Worm (Caenorhabditis elegans) whole organism, early embryonic: ENCODE measurements around the gene let-19.

Experiments
- B0310.2 ChIP-seq: sonication (generic microtip); optimal IDR thresholded peaks from 2 replicates; lab custom pipeline; 2016; ENCODE audit warnings: mild to moderate bottlenecking, missing genetic modification characterization, missing compliant biosample characterization
- F13C5.2 ChIP-seq: sonication (generic microtip); optimal IDR thresholded peaks from 2 replicates; lab custom pipeline; 2017; ENCODE audit warnings: mild to moderate bottlenecking, missing genetic modification characterization, inconsistent platforms, missing compliant biosample characterization
- aly-1 ChIP-seq: sonication (generic microtip); optimal IDR thresholded peaks from 2 replicates; lab custom pipeline; 2016; ENCODE audit warnings: missing genetic modification characterization, missing compliant biosample characterization
- ama-1 ChIP-seq: fragments of 150-350 bp; optimal IDR thresholded peaks from 2 replicates; lab custom pipeline; 2014
- ceh-13 ChIP-seq: fragments of 200-800 bp; sonication (Bioruptor generic); optimal IDR thresholded peaks from 2 replicates; lab custom pipeline; 2018; ENCODE audit warnings: mild to moderate bottlenecking, missing genetic modification characterization, missing compliant biosample characterization
- ceh-36 ChIP-seq: sonication (generic microtip); optimal IDR thresholded peaks from 2 replicates; lab custom pipeline; 2016; ENCODE audit warnings: missing genetic modification characterization, inconsistent platforms, missing compliant biosample characterization
- ets-7 ChIP-seq: sonication (generic microtip); optimal IDR thresholded peaks from 2 replicates; lab custom pipeline; 2016; ENCODE audit warnings: missing genotype, missing genetic modification characterization, missing compliant biosample characterization
- flt-1 ChIP-seq: fragments of 200-800 bp; sonication (Bioruptor generic); IDR thresholded peaks from 2 replicates; pipeline ENCODE4 v1.3.6; 2022; ENCODE audit warnings: missing genetic modification characterization, missing compliant biosample characterization
- hmbx-1 ChIP-seq: sonication (generic microtip); optimal IDR thresholded peaks from 2 replicates; lab custom pipeline; 2016; ENCODE audit warnings: mild to moderate bottlenecking, missing genetic modification characterization, missing compliant biosample characterization
- hmg-4 ChIP-seq: fragments of 200-800 bp; sonication (Bioruptor generic); optimal IDR thresholded peaks from 2 replicates; lab custom pipeline; 2018; ENCODE audit warnings: mild to moderate bottlenecking, missing genetic modification characterization, missing compliant biosample characterization
- hnd-1 ChIP-seq: sonication (generic microtip); optimal IDR thresholded peaks from 2 replicates; lab custom pipeline; 2016; ENCODE audit warnings: missing genetic modification characterization, missing compliant biosample characterization
- pes-1 ChIP-seq: fragments of 200-800 bp; sonication (Bioruptor generic); IDR thresholded peaks from 2 replicates; pipeline ENCODE4 v1.3.6; 2022; ENCODE audit warnings: missing genetic modification reagents, missing genetic modification characterization, missing compliant biosample characterization
- scrt-1 ChIP-seq: fragments of 200-800 bp; sonication (Bioruptor generic); IDR thresholded peaks from 2 replicates; pipeline ENCODE4 v1.3.6; 2022; ENCODE audit warnings: missing genetic modification characterization, missing compliant biosample characterization
- sea-1 ChIP-seq: fragments of 200-800 bp; sonication (Bioruptor generic); conservative IDR thresholded peaks from 2 replicates; pipeline ENCODE4 v1.3.6; 2022; ENCODE audit warnings: missing genetic modification characterization, missing compliant biosample characterization
- tbx-11 ChIP-seq: fragments of 200-800 bp; sonication (Bioruptor generic); IDR thresholded peaks from 2 replicates; pipeline ENCODE4 v1.3.6; 2022; ENCODE audit warnings: missing genetic modification characterization, missing compliant biosample characterization
- tbx-37 ChIP-seq: fragments of 200-800 bp; sonication (Bioruptor generic); conservative IDR thresholded peaks from 2 replicates; pipeline ENCODE4 v1.3.6; 2022; ENCODE audit warnings: missing genetic modification reagents, missing genetic modification characterization, missing compliant biosample characterization
- tra-4 ChIP-seq: sonication (generic microtip); optimal IDR thresholded peaks from 2 replicates; lab custom pipeline; 2017; ENCODE audit warnings: missing genetic modification characterization, missing compliant biosample characterization

The let-19 gene

DNA sequence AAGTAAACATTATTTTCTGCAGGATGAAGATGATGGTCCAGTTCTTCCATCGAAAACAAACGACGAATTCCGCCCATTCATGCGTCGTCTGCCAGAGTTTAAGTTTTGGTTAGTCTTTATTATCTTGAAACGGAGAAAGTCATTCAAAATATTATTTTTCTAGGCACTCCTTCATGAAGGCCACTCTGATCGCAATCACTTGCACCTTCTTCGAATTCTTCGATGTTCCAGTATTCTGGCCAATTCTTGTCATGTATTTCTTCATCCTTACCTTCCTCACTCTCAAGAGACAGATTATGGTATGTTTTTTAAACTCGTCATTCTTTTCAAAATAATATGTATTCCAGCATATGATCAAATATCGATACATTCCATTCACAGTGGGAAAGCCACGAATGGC, 41.0 kb downstream of the let-19 start:
- TF ChIP-seq tbx-37 (GFP tag; lab: Robert Waterston, UW) (no peak), hnd-1 (tag; lab: Kevin White, UChicago) (no peak), hmbx-1 (tag; lab: Kevin White, UChicago) (no peak), flt-1 (GFP tag; lab: Robert Waterston, UW) (no peak), ceh-13 (GFP tag; lab: Kevin White, UChicago) (no peak), ceh-36 (tag; lab: Kevin White, UChicago) (no peak), ama-1 (lab: Kevin White, UChicago) (no peak), tbx-11 (GFP tag; lab: Robert Waterston, UW) (no peak), hmg-4 (no peak), B0310.2 (tag; lab: Kevin White, UChicago) (no peak), ets-7 (tag; lab: Kevin White, UChicago) (no peak)

DNA sequence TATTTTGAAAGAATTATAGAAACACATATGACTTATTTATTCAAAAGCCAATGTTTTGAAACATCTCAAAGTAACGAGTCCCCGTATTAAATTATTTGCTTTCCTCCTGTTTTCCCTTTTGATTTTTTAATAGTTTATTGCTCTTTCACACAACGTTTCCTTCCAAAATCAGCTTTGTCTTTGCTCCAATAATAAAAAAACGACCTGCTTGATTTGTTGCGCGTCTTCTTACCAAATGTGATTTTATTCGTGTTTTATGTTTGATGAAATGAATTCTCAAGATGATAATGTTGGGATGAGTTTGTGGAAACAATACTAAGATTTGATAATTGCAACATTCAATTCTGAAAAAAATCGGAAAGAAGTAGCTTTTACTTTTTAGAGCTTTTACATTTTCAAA, 41.6 kb downstream of the let-19 start:
- TF ChIP-seq scrt-1 (GFP tag; lab: Robert Waterston, UW): no peak
- TF ChIP-seq flt-1 (GFP tag; lab: Robert Waterston, UW): no peak
- TF ChIP-seq sea-1 (GFP tag; lab: Robert Waterston, UW): no peak
- TF ChIP-seq ets-7 (tag; lab: Kevin White, UChicago): no peak
- no peak for TF ChIP-seq hnd-1 (tag; lab: Kevin White, UChicago)
- TF ChIP-seq hmbx-1 (tag; lab: Kevin White, UChicago): no peak
- no peak for TF ChIP-seq F13C5.2 (tag; lab: Kevin White, UChicago)
- TF ChIP-seq tbx-11 (GFP tag; lab: Robert Waterston, UW): no peak
- no peak for TF ChIP-seq hmg-4
- no peak for TF ChIP-seq ceh-13 (GFP tag; lab: Kevin White, UChicago)
- no peak for TF ChIP-seq tra-4 (tag; lab: Kevin White, UChicago)
- TF ChIP-seq ceh-36 (tag; lab: Kevin White, UChicago): no peak
- TF ChIP-seq ama-1 (lab: Kevin White, UChicago): no peak

DNA sequence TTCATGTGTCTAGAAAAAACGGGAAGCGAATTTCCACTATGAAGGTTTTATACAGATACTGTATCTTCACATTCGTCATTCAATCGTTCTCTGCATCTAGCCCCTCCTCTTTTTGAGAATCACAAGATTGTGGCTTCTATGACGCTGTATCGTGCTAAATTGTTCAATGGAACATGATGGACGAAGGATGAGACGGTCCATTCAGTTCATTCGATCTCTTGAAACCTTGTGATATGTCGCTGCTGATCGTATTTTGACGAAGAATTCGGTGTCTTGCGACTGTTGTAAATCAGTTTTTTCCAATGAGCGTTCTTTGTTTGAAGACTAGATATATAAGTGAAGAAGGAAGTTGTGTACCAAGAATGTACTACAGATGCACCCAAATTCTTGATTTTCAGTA, 42.9 kb downstream of the let-19 start:
- TF ChIP-seq ama-1 (lab: Kevin White, UChicago) (no peak), pes-1 (GFP tag; lab: Robert Waterston, UW) (no peak), tbx-11 (GFP tag; lab: Robert Waterston, UW) (no peak), B0310.2 (tag; lab: Kevin White, UChicago) (no peak), flt-1 (GFP tag; lab: Robert Waterston, UW) (no peak), scrt-1 (GFP tag; lab: Robert Waterston, UW) (no peak), sea-1 (GFP tag; lab: Robert Waterston, UW) (no peak), aly-1 (tag; lab: Kevin White, UChicago) (no peak), hmg-4 (no peak), F13C5.2 (tag; lab: Kevin White, UChicago) (no peak), ceh-13 (GFP tag; lab: Kevin White, UChicago) (no peak), tbx-37 (GFP tag; lab: Robert Waterston, UW) (no peak), tra-4 (tag; lab: Kevin White, UChicago) (no peak)

DNA sequence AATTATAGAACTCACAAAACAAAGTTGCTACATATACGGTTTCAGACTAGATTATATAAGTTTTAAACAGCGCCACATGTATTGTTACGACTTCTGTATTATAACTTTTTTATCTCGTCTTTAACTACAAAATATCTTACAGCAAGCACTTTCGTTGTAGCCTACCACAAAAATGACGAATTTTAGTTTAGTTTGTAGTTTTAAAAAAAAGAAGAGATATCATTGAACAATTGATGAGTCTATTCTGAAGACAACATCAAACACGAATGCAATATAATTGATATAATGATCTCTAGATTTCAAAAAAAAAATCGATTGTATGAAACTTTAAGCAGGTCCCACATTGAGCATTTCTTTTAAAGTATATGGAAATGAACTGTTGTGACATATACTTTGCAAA, 43.5 kb downstream of the let-19 start:
- TF ChIP-seq ceh-13 (GFP tag; lab: Kevin White, UChicago) (no peak), ama-1 (lab: Kevin White, UChicago) (no peak), flt-1 (GFP tag; lab: Robert Waterston, UW) (no peak), aly-1 (tag; lab: Kevin White, UChicago) (no peak), scrt-1 (GFP tag; lab: Robert Waterston, UW) (no peak), B0310.2 (tag; lab: Kevin White, UChicago) (no peak)

DNA sequence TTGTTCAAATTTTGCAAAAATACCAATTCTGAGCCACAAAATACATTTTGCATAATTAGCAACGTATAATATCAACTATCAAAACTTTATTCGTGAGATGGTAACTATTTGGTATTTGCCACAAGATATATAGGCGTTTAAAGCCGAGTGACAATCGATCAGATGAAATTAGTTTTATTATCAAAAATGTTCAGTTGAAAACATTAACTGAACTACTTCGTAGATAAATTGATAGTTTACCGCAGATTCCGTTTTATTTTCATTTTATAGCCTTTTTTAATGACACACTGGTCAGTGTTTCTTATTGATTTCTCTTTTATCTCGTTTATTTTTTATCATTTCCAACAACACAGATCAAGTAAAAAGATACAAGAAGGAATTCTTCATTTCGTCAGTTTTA, 46.5 kb downstream of the let-19 start:
- no peak for TF ChIP-seq scrt-1 (GFP tag; lab: Robert Waterston, UW)
- TF ChIP-seq sea-1 (GFP tag; lab: Robert Waterston, UW): no peak
- TF ChIP-seq ets-7 (tag; lab: Kevin White, UChicago): no peak
- TF ChIP-seq flt-1 (GFP tag; lab: Robert Waterston, UW): no peak
- TF ChIP-seq ama-1 (lab: Kevin White, UChicago): no peak
- no peak for TF ChIP-seq ceh-13 (GFP tag; lab: Kevin White, UChicago)
- TF ChIP-seq tbx-37 (GFP tag; lab: Robert Waterston, UW): no peak
- TF ChIP-seq B0310.2 (tag; lab: Kevin White, UChicago): no peak
- TF ChIP-seq F13C5.2 (tag; lab: Kevin White, UChicago): no peak
- no peak for TF ChIP-seq hmbx-1 (tag; lab: Kevin White, UChicago)
- no peak for TF ChIP-seq ceh-36 (tag; lab: Kevin White, UChicago)
- TF ChIP-seq hnd-1 (tag; lab: Kevin White, UChicago): no peak
- TF ChIP-seq tra-4 (tag; lab: Kevin White, UChicago): no peak
- TF ChIP-seq tbx-11 (GFP tag; lab: Robert Waterston, UW): no peak
- no peak for TF ChIP-seq hmg-4
- TF ChIP-seq pes-1 (GFP tag; lab: Robert Waterston, UW): no peak
- TF ChIP-seq aly-1 (tag; lab: Kevin White, UChicago): no peak

DNA sequence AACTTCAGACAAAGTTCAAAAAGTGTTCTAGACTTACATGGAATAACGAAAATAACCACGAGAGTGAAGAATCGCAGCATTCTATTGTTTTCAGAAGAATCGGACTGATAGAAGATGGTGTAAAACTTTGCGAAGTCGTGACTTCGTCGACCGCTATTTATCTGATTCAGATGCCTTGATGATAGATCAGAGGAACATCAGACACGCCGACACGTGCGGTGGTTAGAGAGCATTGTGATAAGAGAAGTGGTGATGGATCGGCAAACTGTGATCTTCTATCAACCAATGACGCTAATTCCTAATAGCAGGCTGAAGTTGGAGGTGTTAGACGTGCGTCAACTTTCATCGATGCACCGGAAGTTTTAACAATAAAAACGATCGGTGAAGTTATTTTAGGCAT, 47.5 kb downstream of the let-19 start:
- no peak for TF ChIP-seq ama-1 (lab: Kevin White, UChicago)
- no peak for TF ChIP-seq hnd-1 (tag; lab: Kevin White, UChicago)
- TF ChIP-seq scrt-1 (GFP tag; lab: Robert Waterston, UW): no peak
- TF ChIP-seq sea-1 (GFP tag; lab: Robert Waterston, UW): no peak
- no peak for TF ChIP-seq ets-7 (tag; lab: Kevin White, UChicago)
- no peak for TF ChIP-seq aly-1 (tag; lab: Kevin White, UChicago)
- TF ChIP-seq tbx-11 (GFP tag; lab: Robert Waterston, UW): no peak
- no peak for TF ChIP-seq B0310.2 (tag; lab: Kevin White, UChicago)
- no peak for TF ChIP-seq pes-1 (GFP tag; lab: Robert Waterston, UW)
- no peak for TF ChIP-seq ceh-13 (GFP tag; lab: Kevin White, UChicago)
- no peak for TF ChIP-seq ceh-36 (tag; lab: Kevin White, UChicago)
